Worm (Caenorhabditis elegans) whole organism, L4 larva: ENCODE measurements around the gene Y41C4A.9.

ENCODE experiments used
- F26F4.8 ChIP-seq: fragments of 200-800 bp; sonication (Bioruptor generic); conservative IDR thresholded peaks from 2 replicates; pipeline ENCODE4 v1.3.6; 2022; ENCODE audit warnings: missing genetic modification characterization, missing compliant biosample characterization
- F37D6.2 ChIP-seq: sonication (generic microtip); optimal IDR thresholded peaks from 2 replicates; lab custom pipeline; 2016; ENCODE audit warnings: mild to moderate bottlenecking, missing genetic modification characterization, missing compliant biosample characterization
- F44E2.7 ChIP-seq: fragments of 200-800 bp; sonication (Bioruptor generic); IDR thresholded peaks from 2 replicates; pipeline ENCODE4 v2.1.2; 2022; ENCODE audit warnings: missing genetic modification characterization, missing compliant biosample characterization
- F49E8.2 ChIP-seq: sonication (generic microtip); optimal IDR thresholded peaks from 2 replicates; lab custom pipeline; 2016; ENCODE audit warnings: missing compliant biosample characterization, mild to moderate bottlenecking, missing genetic modification characterization, borderline replicate concordance
- T20F7.1 ChIP-seq: fragments of 200-800 bp; sonication (Bioruptor generic); optimal IDR thresholded peaks from 2 replicates; lab custom pipeline; 2018; ENCODE audit warnings: mild to moderate bottlenecking, missing genetic modification characterization, missing compliant biosample characterization
- T26A8.4 ChIP-seq: fragments of 200-800 bp; sonication (Bioruptor generic); IDR thresholded peaks from 2 replicates; pipeline ENCODE4 v1.3.6; 2022; ENCODE audit warnings: missing genetic modification characterization, missing compliant biosample characterization
- Y105C5A.15 ChIP-seq: fragments of 200-800 bp; sonication (Bioruptor generic); IDR thresholded peaks from 2 replicates; pipeline ENCODE4 v1.3.6; 2022; ENCODE audit warnings: missing genetic modification characterization, missing compliant biosample characterization
- Y75B8A.6 ChIP-seq: fragments of 200-800 bp; sonication (Bioruptor generic); IDR thresholded peaks from 2 replicates; pipeline ENCODE4 v1.3.6; 2022; ENCODE audit warnings: missing genetic modification reagents, missing genetic modification characterization, missing compliant biosample characterization
- aha-1 ChIP-seq: fragments of 150-350 bp; peaks from one replicate; lab custom pipeline; 2014; ENCODE audit warnings: missing biosample characterization, missing genetic modification characterization
- ama-1 ChIP-seq: fragments of 150-350 bp; optimal IDR thresholded peaks from 2 replicates; lab custom pipeline; 2014; ENCODE audit warnings: inconsistent platforms, mixed read lengths
- attf-4 ChIP-seq: sonication (generic microtip); optimal IDR thresholded peaks from 3 replicates; lab custom pipeline; 2017; ENCODE audit warnings: missing biosample characterization, missing genetic modification characterization
- ceh-82 ChIP-seq: sonication (generic microtip); optimal IDR thresholded peaks from 2 replicates; lab custom pipeline; 2017; ENCODE audit warnings: missing biosample characterization, missing genetic modification characterization
- ces-1 ChIP-seq: fragments of 150-350 bp; sonication (generic microtip); optimal IDR thresholded peaks from 4 replicates; lab custom pipeline; 2014; ENCODE audit warnings: missing biosample characterization, missing genetic modification reagents, missing genetic modification characterization
- cey-2 ChIP-seq: sonication (generic microtip); optimal IDR thresholded peaks from 3 replicates; lab custom pipeline; 2017; ENCODE audit warnings: missing genetic modification characterization, mild to moderate bottlenecking, missing compliant biosample characterization, antibody characterized with exemption, borderline replicate concordance; ENCODE audit not compliant: insufficient read depth
- ctbp-1 ChIP-seq: fragments of 200-800 bp; sonication (Bioruptor generic); IDR thresholded peaks from 2 replicates; pipeline ENCODE4 v1.3.6; 2022; ENCODE audit warnings: missing genetic modification reagents, missing genetic modification characterization, missing compliant biosample characterization
- daf-19 ChIP-seq: fragments of 200-800 bp; sonication (Bioruptor generic); conservative IDR thresholded peaks from 2 replicates; pipeline ENCODE4 v1.3.6; 2022; ENCODE audit warnings: missing genetic modification characterization, missing compliant biosample characterization
- daf-8 ChIP-seq: fragments of 200-800 bp; sonication (Bioruptor generic); IDR thresholded peaks from 2 replicates; pipeline ENCODE4 v1.3.6; 2022; ENCODE audit warnings: missing genetic modification characterization, missing compliant biosample characterization
- dpl-1 ChIP-seq: fragments of 150-350 bp; optimal IDR thresholded peaks from 2 replicates; lab custom pipeline; 2014; ENCODE audit warnings: missing biosample characterization, missing genetic modification reagents, missing genetic modification characterization
- duxl-1 ChIP-seq: sonication (generic microtip); optimal IDR thresholded peaks from 2 replicates; lab custom pipeline; 2016; ENCODE audit warnings: mild to moderate bottlenecking, missing genetic modification characterization, moderate library complexity, missing compliant biosample characterization; ENCODE audit not compliant: poor library complexity
- dve-1 ChIP-seq: sonication (generic microtip); optimal IDR thresholded peaks from 2 replicates; lab custom pipeline; 2017; ENCODE audit warnings: antibody characterized with exemption, mild to moderate bottlenecking, missing genetic modification characterization, missing compliant biosample characterization; ENCODE audit not compliant: insufficient read depth
- egl-27 ChIP-seq: sonication (generic microtip); optimal IDR thresholded peaks from 3 replicates; lab custom pipeline; 2017; ENCODE audit warnings: missing biosample characterization, missing genetic modification reagents, missing genetic modification characterization
- gei-8 ChIP-seq: fragments of 200-800 bp; sonication (Bioruptor generic); optimal IDR thresholded peaks from 2 replicates; lab custom pipeline; 2018; ENCODE audit warnings: mild to moderate bottlenecking, missing genetic modification characterization, missing compliant biosample characterization
- hif-1 ChIP-seq, 2 experiments: sonication (generic microtip); optimal IDR thresholded peaks; 2 replicates each; lab custom pipeline; 2016 to 2017; ENCODE audit warnings: missing compliant biosample characterization in 2 of 2, missing genetic modification characterization in 2 of 2, missing genetic modification reagents in 2 of 2, missing genotype in 2 of 2, mild to moderate bottlenecking in 1 of 2
- hlh-30 ChIP-seq: sonication (generic microtip); optimal IDR thresholded peaks from 2 replicates; lab custom pipeline; 2017; ENCODE audit warnings: antibody characterized with exemption, mild to moderate bottlenecking, missing genetic modification characterization, missing compliant biosample characterization; ENCODE audit not compliant: insufficient read depth
- lin-29 ChIP-seq: fragments of 200-800 bp; sonication (Bioruptor generic); IDR thresholded peaks from 2 replicates; pipeline ENCODE4 v1.3.6; 2022; ENCODE audit warnings: missing genetic modification reagents, missing genetic modification characterization, missing compliant biosample characterization
- lin-38 ChIP-seq: fragments of 200-800 bp; sonication (Bioruptor generic); IDR thresholded peaks from 2 replicates; pipeline ENCODE4 v1.3.6; 2022; ENCODE audit warnings: missing genetic modification reagents, missing genetic modification characterization, missing compliant biosample characterization
- lir-3 ChIP-seq: sonication (generic microtip); optimal IDR thresholded peaks from 2 replicates; lab custom pipeline; 2016; ENCODE audit warnings: mild to moderate bottlenecking, missing genetic modification characterization, missing compliant biosample characterization
- lsy-2 ChIP-seq, 2 experiments: fragments of 150-350 bp in 1 of 2; sonication (generic microtip) in 1 of 2; optimal IDR thresholded peaks; 2 replicates each; lab custom pipeline; 2014 to 2017; ENCODE audit warnings: missing biosample characterization in 2 of 2, missing genetic modification characterization in 2 of 2
- mdl-1 ChIP-seq, 2 experiments: fragments of 150-350 bp in 1 of 2; sonication (generic microtip) in 1 of 2; optimal IDR thresholded peaks; 2 replicates each; lab custom pipeline; 2014 to 2017; ENCODE audit warnings: missing biosample characterization in 2 of 2, missing genetic modification characterization in 2 of 2
- mes-2 ChIP-seq: sonication (generic microtip); optimal IDR thresholded peaks from 2 replicates; lab custom pipeline; 2016; ENCODE audit warnings: missing genotype, mild to moderate bottlenecking, missing genetic modification characterization, missing compliant biosample characterization; ENCODE audit not compliant: poor library complexity, severe bottlenecking
- mxl-2 ChIP-seq: fragments of 200-800 bp; sonication (Bioruptor generic); conservative IDR thresholded peaks from 2 replicates; pipeline ENCODE4 v1.3.6; 2022; ENCODE audit warnings: missing genetic modification reagents, missing genetic modification characterization, missing compliant biosample characterization
- mxl-3 ChIP-seq: fragments of 200-800 bp; sonication (Bioruptor generic); optimal IDR thresholded peaks from 2 replicates; lab custom pipeline; 2018; ENCODE audit warnings: mild to moderate bottlenecking, missing genetic modification characterization, missing compliant biosample characterization
- nhr-10 ChIP-seq: fragments of 150-350 bp; optimal IDR thresholded peaks from 2 replicates; lab custom pipeline; 2014; ENCODE audit warnings: missing biosample characterization, missing genetic modification characterization
- nhr-102 ChIP-seq: sonication (generic microtip); optimal IDR thresholded peaks from 2 replicates; lab custom pipeline; 2016; ENCODE audit warnings: mild to moderate bottlenecking, missing genetic modification characterization, moderate library complexity, missing compliant biosample characterization
- nhr-111 ChIP-seq: fragments of 200-800 bp; sonication (Bioruptor generic); optimal IDR thresholded peaks from 2 replicates; lab custom pipeline; 2018; ENCODE audit warnings: mild to moderate bottlenecking, missing genetic modification characterization, missing compliant biosample characterization
- nhr-237 ChIP-seq: sonication (generic microtip); optimal IDR thresholded peaks from 2 replicates; lab custom pipeline; 2017; ENCODE audit warnings: missing biosample characterization, missing genetic modification characterization
- nhr-25 ChIP-seq: sonication (generic microtip); optimal IDR thresholded peaks from 2 replicates; lab custom pipeline; 2017; ENCODE audit warnings: missing genetic modification characterization, mild to moderate bottlenecking, missing compliant biosample characterization, antibody characterized with exemption, moderate library complexity, borderline replicate concordance; ENCODE audit not compliant: insufficient read depth
- nhr-28 ChIP-seq: fragments of 150-350 bp; optimal IDR thresholded peaks from 2 replicates; lab custom pipeline; 2014; ENCODE audit warnings: missing biosample characterization, missing genetic modification characterization
- nhr-41 ChIP-seq: fragments of 200-800 bp; sonication (Bioruptor generic); IDR thresholded peaks from 2 replicates; pipeline ENCODE4 v1.3.6; 2022; ENCODE audit warnings: missing genetic modification reagents, missing genetic modification characterization, missing compliant biosample characterization
- nhr-42 ChIP-seq: fragments of 200-800 bp; sonication (Bioruptor generic); IDR thresholded peaks from 2 replicates; pipeline ENCODE4 v1.3.6; 2022; ENCODE audit warnings: missing genetic modification characterization, missing compliant biosample characterization
- nhr-48 ChIP-seq: sonication (generic microtip); optimal IDR thresholded peaks from 2 replicates; lab custom pipeline; 2016; ENCODE audit warnings: mild to moderate bottlenecking, missing genetic modification characterization, missing compliant biosample characterization
- nhr-77 ChIP-seq: fragments of 150-350 bp; optimal IDR thresholded peaks from 2 replicates; lab custom pipeline; 2014; ENCODE audit warnings: missing biosample characterization, missing genetic modification characterization
- php-3 ChIP-seq: fragments of 200-800 bp; sonication (Bioruptor generic); IDR thresholded peaks from 2 replicates; pipeline ENCODE4 v1.3.6; 2022; ENCODE audit warnings: missing genetic modification reagents, missing genetic modification characterization, missing compliant biosample characterization
- spr-1 ChIP-seq: sonication (generic microtip); optimal IDR thresholded peaks from 2 replicates; lab custom pipeline; 2016; ENCODE audit warnings: mild to moderate bottlenecking, missing genetic modification characterization, missing compliant biosample characterization
- spr-3 ChIP-seq: fragments of 200-800 bp; sonication (Bioruptor generic); optimal IDR thresholded peaks from 2 replicates; lab custom pipeline; 2018; ENCODE audit warnings: mild to moderate bottlenecking, missing genetic modification characterization, missing compliant biosample characterization
- unc-39 ChIP-seq: sonication (generic microtip); optimal IDR thresholded peaks from 2 replicates; lab custom pipeline; 2017; ENCODE audit warnings: missing biosample characterization, missing genetic modification characterization
- unc-62 ChIP-seq, 3 experiments: fragments of 150-350 bp in 1 of 3; sonication (generic microtip); optimal IDR thresholded peaks in 2 of 3; peaks in 1 of 3; 1 replicate in 1 of 3; 2 replicates in 2 of 3; lab custom pipeline; 2014 to 2017; ENCODE audit warnings: missing biosample characterization in 3 of 3, missing genetic modification characterization in 3 of 3, missing genetic modification reagents in 3 of 3, missing genotype in 1 of 3
- zip-11 ChIP-seq: fragments of 200-800 bp; sonication (Bioruptor generic); IDR thresholded peaks from 2 replicates; pipeline ENCODE4 v1.3.6; 2022; ENCODE audit warnings: missing genetic modification characterization, missing compliant biosample characterization
- zip-2 ChIP-seq: fragments of 150-350 bp; optimal IDR thresholded peaks from 2 replicates; lab custom pipeline; 2014; ENCODE audit warnings: missing biosample characterization, missing genetic modification characterization
- ztf-7 ChIP-seq: fragments of 150-350 bp; optimal IDR thresholded peaks from 2 replicates; lab custom pipeline; 2014; ENCODE audit warnings: missing biosample characterization, missing genetic modification characterization

Y41C4A.9 gene

DNA sequence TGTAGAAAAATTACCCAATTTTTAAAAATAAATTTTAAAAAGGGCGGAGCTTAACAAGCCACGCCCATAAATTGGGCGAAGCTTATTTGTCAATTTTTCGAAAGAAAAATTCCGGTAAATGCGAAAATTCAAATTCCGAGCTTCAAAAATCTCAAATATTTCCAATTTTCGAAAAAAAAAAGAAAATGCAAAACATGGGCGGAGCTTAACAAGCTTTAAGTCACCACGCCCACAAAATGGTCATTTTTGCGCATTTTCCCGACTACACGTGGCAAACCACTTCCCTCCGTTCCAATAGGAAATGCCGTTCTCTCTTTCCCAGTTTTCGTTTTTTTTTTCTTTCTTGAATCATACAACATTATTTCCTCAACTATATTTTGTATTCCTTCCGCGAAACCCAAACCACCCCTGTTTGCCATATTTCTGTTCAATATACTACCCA is 23.9 kb downstream of the Y41C4A.9 start (continued):
- TF ChIP-seq egl-27 (tag; lab: Kevin White, UChicago) (no peak), F44E2.7 (GFP tag; lab: Robert Waterston, UW) (no peak), nhr-28 (no peak), spr-1 (no peak), lin-38 (no peak; the same call in none of the 2 replicates), mdl-1 (tag; optimal IDR thresholded peaks at IDR 0.05; lab: Kevin White, UChicago) (no peak), daf-8 (GFP tag; lab: Robert Waterston, UW) (no peak), nhr-237 (tag; lab: Kevin White, UChicago) (no peak), ces-1 (GFP tag; lab: Kevin White, UChicago) (no peak), lir-3 (no peak), nhr-42 (GFP tag; lab: Robert Waterston, UW) (peak; percentile 48; the same call in 1 of the 2 replicates), F26F4.8 (GFP tag; lab: Robert Waterston, UW) (0 out of 2 replicates have a peak, but pooled peaks have one; percentile 34), php-3 (GFP tag; lab: Robert Waterston, UW) (peak; percentile 33; the same call in 1 of the 2 replicates), duxl-1 (no peak), ceh-82 (tag; lab: Kevin White, UChicago) (no peak), gei-8 (peak; percentile 64), aha-1 (tag; lab: Kevin White, UChicago) (peak; percentile 63), spr-3 (GFP tag; lab: Kevin White, UChicago) (peak; percentile 21), nhr-48 (tag; lab: Kevin White, UChicago) (peak; percentile 43), lin-29 (no peak), ztf-7 (tag; lab: Kevin White, UChicago) (no peak), F49E8.2 (tag; lab: Kevin White, UChicago) (no peak), nhr-77 (tag; lab: Kevin White, UChicago) (no peak), ama-1 (no peak), zip-2 (no peak), unc-62 (GFP tag; optimal IDR thresholded peaks at IDR 0.05 in 1 of 2; lab: Kevin White, UChicago) (peak in 1 of 2 experiments; percentile 24), unc-62 (tag; optimal IDR thresholded peaks at IDR 0.05; lab: Kevin White, UChicago) (no peak), unc-39 (tag; lab: Kevin White, UChicago) (no peak), lsy-2 (tag; optimal IDR thresholded peaks at IDR 0.05; lab: Kevin White, UChicago) (no peak), mes-2 (tag; lab: Kevin White, UChicago) (no peak), attf-4 (no peak), daf-19 (GFP tag; lab: Robert Waterston, UW) (no peak), nhr-25 (tag; lab: Kevin White, UChicago) (peak; percentile 36), F37D6.2 (tag; lab: Kevin White, UChicago) (no peak), Y75B8A.6 (GFP tag; lab: Robert Waterston, UW) (peak; percentile 9; the same call in 1 of the 2 replicates), nhr-102 (tag; lab: Kevin White, UChicago) (peak; percentile 60), hif-1 (tag; optimal IDR thresholded peaks at IDR 0.05; lab: Kevin White, UChicago) (peak in 1 of 2 experiments; percentile 79), cey-2 (tag; lab: Kevin White, UChicago) (no peak), mxl-3 (GFP tag; lab: Kevin White, UChicago) (no peak), dpl-1 (GFP tag; lab: Kevin White, UChicago) (no peak), zip-11 (no peak), hlh-30 (tag; lab: Kevin White, UChicago) (no peak), ctbp-1 (GFP tag; lab: Robert Waterston, UW) (peak; percentile 68; the same call in 1 of the 2 replicates), T26A8.4 (peak; percentile 46), mxl-2 (no peak), nhr-111 (no peak), nhr-10 (tag; lab: Kevin White, UChicago) (no peak), dve-1 (tag; lab: Kevin White, UChicago) (peak; percentile 25), T20F7.1 (GFP tag; lab: Kevin White, UChicago) (no peak), Y105C5A.15 (GFP tag; lab: Robert Waterston, UW) (no peak), nhr-41 (GFP tag; lab: Robert Waterston, UW) (no peak; the same call in 1 of the 2 replicates)
